Worm (Caenorhabditis elegans) whole organism, midembryonic: Measurements from ENCODE around the gene epg-9.

Experiments
- cog-1 ChIP-seq: sonication (generic microtip); optimal IDR thresholded peaks from 2 replicates; lab custom pipeline; 2016; ENCODE audit warnings: missing genetic modification characterization, missing compliant biosample characterization
- flt-1 ChIP-seq: fragments of 200-800 bp; sonication (Bioruptor generic); IDR thresholded peaks from 2 replicates; pipeline ENCODE4 v1.3.6; 2022; ENCODE audit warnings: missing genetic modification characterization, missing compliant biosample characterization
- klf-2 ChIP-seq: fragments of 200-800 bp; sonication (Bioruptor generic); conservative IDR thresholded peaks from 2 replicates; pipeline ENCODE4 v1.3.6; 2022; ENCODE audit warnings: missing genetic modification reagents, missing genetic modification characterization, missing compliant biosample characterization
- ztf-29 ChIP-seq: fragments of 200-800 bp; sonication (Bioruptor generic); IDR thresholded peaks from 2 replicates; pipeline ENCODE4 v1.3.6; 2022; ENCODE audit warnings: missing genetic modification reagents, missing genetic modification characterization, missing compliant biosample characterization

DNA sequence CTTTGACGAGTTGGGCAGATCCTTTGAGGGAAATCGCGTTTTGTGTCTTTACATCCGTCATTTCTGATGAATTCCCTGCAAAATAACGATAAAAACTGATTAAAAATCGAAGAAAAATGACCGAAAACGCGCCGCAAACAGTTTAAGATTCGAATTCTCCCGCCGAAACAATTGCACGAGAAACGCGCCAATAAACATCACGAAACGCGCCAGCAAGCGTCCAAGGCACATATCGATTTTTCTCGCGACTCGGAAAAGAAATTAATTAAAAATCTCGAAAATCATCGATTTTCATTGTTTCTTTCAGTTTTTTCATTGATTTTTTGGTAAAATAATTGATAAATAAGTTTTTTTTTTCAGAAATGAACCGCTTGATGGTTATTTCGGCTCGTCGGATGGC, 40.0 kb downstream of the epg-9 start, which contains the start of the genes mdf-2 and nduv-3:
- TF ChIP-seq flt-1 (GFP tag; lab: Robert Waterston, UW) (0 out of 2 replicates have a peak, but pooled peaks have one; percentile 40), ztf-29 (GFP tag; lab: Robert Waterston, UW) (no peak), cog-1 (tag; lab: Kevin White, UChicago) (no peak), klf-2 (GFP tag; lab: Robert Waterston, UW) (no peak)
